Worm (Caenorhabditis elegans): Measurements from ENCODE around the gene F31F6.3.

The F31F6.3 gene

ce11 chrX:14872817-14873469 lies at the start of gene F31F6.3:
TSS of gene F31F6.3 (minus strand) at chrX:14872867.
- no peak for TF ChIP-seq unc-62 (GFP tag; optimal IDR thresholded peaks at IDR 0.05)

ce11 chrX:14920880-14921279 lies 48.2 kb upstream of the F31F6.3 start:
- no peak for TF ChIP-seq unc-62 (GFP tag; optimal IDR thresholded peaks at IDR 0.05)

ce11 chrX:14918538-14918937 lies 45.9 kb upstream of the F31F6.3 start, which contains the start of gene npr-40:
TSS of gene npr-40 (plus strand) at chrX:14918838.
- no peak for TF ChIP-seq unc-62 (GFP tag; optimal IDR thresholded peaks at IDR 0.05)

ce11 chrX:14916767-14917166 lies 44.1 kb upstream of the F31F6.3 start:
- TF ChIP-seq unc-62 (GFP tag; optimal IDR thresholded peaks at IDR 0.05) = no peak

- no peak for TF ChIP-seq unc-62 (GFP tag; optimal IDR thresholded peaks at IDR 0.05)
Observed at ce11 chrX:14910689-14911088, 38.0 kb upstream of the F31F6.3 start.

- TF ChIP-seq unc-62 (GFP tag; optimal IDR thresholded peaks at IDR 0.05) = no peak
Observed at ce11 chrX:14907257-14907801, 34.7 kb upstream of the F31F6.3 start.

- TF ChIP-seq unc-62 (GFP tag; optimal IDR thresholded peaks at IDR 0.05) = no peak
Observed at ce11 chrX:14905161-14905560, 32.5 kb upstream of the F31F6.3 start, which contains the start of gene hex-5. TSS of gene hex-5 (minus strand) at chrX:14905261.

- TF ChIP-seq unc-62 (GFP tag; optimal IDR thresholded peaks at IDR 0.05) = no peak
Observed at ce11 chrX:14903424-14903823, 30.8 kb upstream of the F31F6.3 start.

- TF ChIP-seq unc-62 (GFP tag; optimal IDR thresholded peaks at IDR 0.05) = no peak
Observed at ce11 chrX:14900487-14900886, 27.8 kb upstream of the F31F6.3 start.

ce11 chrX:14898205-14898604 lies 25.5 kb upstream of the F31F6.3 start, which contains the start of gene lips-8:
TSS of gene lips-8 (plus strand) at chrX:14898505.
- no peak for TF ChIP-seq unc-62 (GFP tag; optimal IDR thresholded peaks at IDR 0.05)

ce11 chrX:14897192-14897591 lies 24.5 kb upstream of the F31F6.3 start:
- no peak for TF ChIP-seq unc-62 (GFP tag; optimal IDR thresholded peaks at IDR 0.05)

ce11 chrX:14894845-14895244 lies 22.2 kb upstream of the F31F6.3 start, which contains the start of gene nac-1:
TSS of gene nac-1 (plus strand) at chrX:14895145.
- TF ChIP-seq unc-62 (GFP tag; optimal IDR thresholded peaks at IDR 0.05) = no peak

ce11 chrX:14894380-14894779 lies 21.7 kb upstream of the F31F6.3 start:
- TF ChIP-seq unc-62 (GFP tag; optimal IDR thresholded peaks at IDR 0.05) = no peak

ce11 chrX:14888188-14888587 lies 15.5 kb upstream of the F31F6.3 start, which contains the start of gene daf-6:
TSS of gene daf-6 (plus strand) at chrX:14888488.
- no peak for TF ChIP-seq unc-62 (GFP tag; optimal IDR thresholded peaks at IDR 0.05)

ce11 chrX:14885855-14886254 lies 13.2 kb upstream of the F31F6.3 start:
- TF ChIP-seq unc-62 (GFP tag; optimal IDR thresholded peaks at IDR 0.05) = no peak

ce11 chrX:14881119-14881518 lies 8.5 kb upstream of the F31F6.3 start, which contains the start of gene flp-8:
TSS of gene flp-8 (plus strand) at chrX:14881419.
- TF ChIP-seq unc-62 (GFP tag; optimal IDR thresholded peaks at IDR 0.05) = no peak

- no peak for TF ChIP-seq unc-62 (GFP tag; optimal IDR thresholded peaks at IDR 0.05)
Observed at ce11 chrX:14877691-14878090, 5.0 kb upstream of the F31F6.3 start.
